Fruit fly (Drosophila melanogaster) whole organism, embryonic: ENCODE data around the gene CaMKI.

ENCODE experiments used
- Ada2b ChIP-seq: fragments of 200-800 bp; sonication (Bioruptor generic); IDR thresholded peaks from 2 replicates; pipeline ENCODE4 v1.3.6; 2022; ENCODE audit warnings: missing biosample characterization, missing genetic modification characterization
- B-H1 ChIP-seq: fragments of 200-800 bp; sonication (Bioruptor generic); IDR thresholded peaks from 3 replicates; pipeline ENCODE4 v1.3.6; 2022; ENCODE audit warnings: missing biosample characterization, missing genetic modification characterization
- CG10462 ChIP-seq: fragments of 200-800 bp; sonication (Bioruptor generic); optimal IDR thresholded peaks from 2 replicates; lab custom pipeline; 2016; ENCODE audit warnings: missing biosample characterization, missing genetic modification characterization
- CG10654 ChIP-seq: fragments of 200-800 bp; sonication (Bioruptor generic); optimal IDR thresholded peaks from 2 replicates; lab custom pipeline; 2016; ENCODE audit warnings: missing biosample characterization, missing genetic modification characterization
- CG12744 ChIP-seq: fragments of 200-800 bp; sonication (Bioruptor generic); optimal IDR thresholded peaks from 2 replicates; lab custom pipeline; 2016; ENCODE audit warnings: missing biosample characterization, missing genetic modification characterization
- CG14710 ChIP-seq: fragments of 200-800 bp; sonication (Bioruptor generic); optimal IDR thresholded peaks from 3 replicates; lab custom pipeline; 2019; ENCODE audit warnings: missing biosample characterization, mild to moderate bottlenecking, missing genetic modification characterization, moderate library complexity
- CG15269 ChIP-seq: fragments of 200-800 bp; sonication (Bioruptor generic); optimal IDR thresholded peaks from 2 replicates; lab custom pipeline; 2018; ENCODE audit warnings: missing biosample characterization, mild to moderate bottlenecking, missing genetic modification characterization, moderate library complexity
- CG2875 ChIP-seq: fragments of 200-800 bp; sonication (Bioruptor generic); optimal IDR thresholded peaks from 2 replicates; lab custom pipeline; 2017; ENCODE audit warnings: missing biosample characterization, mild to moderate bottlenecking, missing genetic modification characterization, missing genetic modification reagents
- CG31441 ChIP-seq: fragments of 200-800 bp; sonication (Bioruptor generic); IDR thresholded peaks from 2 replicates; pipeline ENCODE4 v1.3.6; 2022; ENCODE audit warnings: missing biosample characterization, missing genetic modification characterization
- CG34224 ChIP-seq: fragments of 200-800 bp; sonication (Bioruptor generic); IDR thresholded peaks from 3 replicates; pipeline ENCODE4 v1.3.6; 2022; ENCODE audit warnings: missing biosample characterization, missing genetic modification characterization; ENCODE audit not compliant: partially characterized antibody
- CG34376 ChIP-seq: fragments of 200-800 bp; sonication (Bioruptor generic); optimal IDR thresholded peaks from 2 replicates; lab custom pipeline; 2018; ENCODE audit warnings: missing biosample characterization, mild to moderate bottlenecking, missing genetic modification characterization
- CG4820 ChIP-seq: fragments of 200-800 bp; sonication (Bioruptor generic); optimal IDR thresholded peaks from 3 replicates; lab custom pipeline; 2016; ENCODE audit warnings: missing biosample characterization, missing genetic modification characterization
- CG6813 ChIP-seq: fragments of 200-800 bp; sonication (Bioruptor generic); optimal IDR thresholded peaks from 2 replicates; lab custom pipeline; 2017; ENCODE audit warnings: missing biosample characterization, missing genetic modification characterization, mild to moderate bottlenecking, moderate library complexity, missing genetic modification reagents
- CG7372 ChIP-seq: fragments of 200-800 bp; sonication (Bioruptor generic); IDR thresholded peaks from 2 replicates; pipeline ENCODE4 v1.3.6; 2022; ENCODE audit warnings: missing biosample characterization, missing genetic modification characterization
- CG7839 ChIP-seq: fragments of 200-800 bp; sonication (Bioruptor generic); optimal IDR thresholded peaks from 3 replicates; lab custom pipeline; 2018; ENCODE audit warnings: missing biosample characterization, mild to moderate bottlenecking, missing genetic modification characterization, moderate library complexity
- CG8359 ChIP-seq: fragments of 200-800 bp; sonication (Bioruptor generic); optimal IDR thresholded peaks from 2 replicates; lab custom pipeline; 2017; ENCODE audit warnings: missing biosample characterization, mild to moderate bottlenecking, missing genetic modification characterization, borderline replicate concordance
- CG8388 ChIP-seq: fragments of 200-800 bp; sonication (Bioruptor generic); optimal IDR thresholded peaks from 2 replicates; lab custom pipeline; 2019; ENCODE audit warnings: missing biosample characterization, mild to moderate bottlenecking, missing genetic modification characterization, moderate library complexity
- CG8924 ChIP-seq: fragments of 200-800 bp; optimal IDR thresholded peaks from 3 replicates; lab custom pipeline; 2019; ENCODE audit warnings: missing biosample characterization, mild to moderate bottlenecking, missing genetic modification characterization, moderate library complexity
- CTCF ChIP-seq: fragments of 200-800 bp; sonication (Bioruptor generic); optimal IDR thresholded peaks from 2 replicates; lab custom pipeline; 2017; ENCODE audit warnings: missing biosample characterization, mild to moderate bottlenecking, missing genetic modification characterization, moderate library complexity
- D19B ChIP-seq: fragments of 200-800 bp; sonication (Bioruptor generic); optimal IDR thresholded peaks from 2 replicates; lab custom pipeline; 2017; ENCODE audit warnings: missing biosample characterization, mild to moderate bottlenecking, missing genetic modification characterization
- Fer3 ChIP-seq: fragments of 200-800 bp; sonication (Bioruptor generic); optimal IDR thresholded peaks from 2 replicates; lab custom pipeline; 2018; ENCODE audit warnings: missing biosample characterization, mild to moderate bottlenecking, missing genetic modification characterization, moderate library complexity
- HHEX ChIP-seq: fragments of 200-800 bp; sonication (Bioruptor generic); optimal IDR thresholded peaks from 3 replicates; lab custom pipeline; 2017; ENCODE audit warnings: missing biosample characterization, mild to moderate bottlenecking, missing genetic modification characterization, missing genetic modification reagents
- Hmr ChIP-seq: fragments of 200-800 bp; sonication (Bioruptor generic); optimal IDR thresholded peaks from 3 replicates; lab custom pipeline; 2017; ENCODE audit warnings: mild to moderate bottlenecking, missing biosample characterization, missing genetic modification reagents, missing genetic modification characterization
- Hmx ChIP-seq: fragments of 200-800 bp; sonication (Bioruptor generic); optimal IDR thresholded peaks from 2 replicates; lab custom pipeline; 2016; ENCODE audit warnings: missing biosample characterization, missing genetic modification characterization
- Lpt ChIP-seq: fragments of >200 bp; optimal IDR thresholded peaks from 2 replicates; lab custom pipeline; 2018; ENCODE audit warnings: missing biosample characterization, missing genetic modification characterization
- MTF-1 ChIP-seq: fragments of 200-800 bp; sonication (Bioruptor generic); optimal IDR thresholded peaks from 2 replicates; lab custom pipeline; 2018; ENCODE audit warnings: missing biosample characterization, mild to moderate bottlenecking, missing genetic modification characterization, borderline replicate concordance
- Meics ChIP-seq: fragments of 200-800 bp; sonication (Bioruptor generic); optimal IDR thresholded peaks from 2 replicates; lab custom pipeline; 2017; ENCODE audit warnings: missing biosample characterization, mild to moderate bottlenecking, missing genetic modification characterization
- Mrtf ChIP-seq: fragments of 200-800 bp; sonication (Bioruptor generic); IDR thresholded peaks from 3 replicates; pipeline ENCODE4 v1.3.6; 2022; ENCODE audit warnings: missing biosample characterization, missing genetic modification characterization
- NfI ChIP-seq: fragments of 200-800 bp; sonication (Bioruptor generic); optimal IDR thresholded peaks from 3 replicates; lab custom pipeline; 2018; ENCODE audit warnings: missing biosample characterization, mild to moderate bottlenecking, missing genetic modification characterization, moderate library complexity
- Optix ChIP-seq: fragments of 200-800 bp; sonication (Bioruptor generic); IDR thresholded peaks from 3 replicates; pipeline ENCODE4 v1.3.6; 2022; ENCODE audit warnings: missing biosample characterization, missing genetic modification characterization
- Pdp1 ChIP-seq, 2 experiments: fragments of 200-800 bp; sonication (Bioruptor generic); optimal IDR thresholded peaks; 3 replicates each; lab custom pipeline; 2016; ENCODE audit warnings: missing biosample characterization in 2 of 2, missing genetic modification characterization in 2 of 2, mild to moderate bottlenecking in 1 of 2, moderate library complexity in 1 of 2
- Xbp1 ChIP-seq: fragments of 200-800 bp; sonication (Bioruptor generic); optimal IDR thresholded peaks from 3 replicates; lab custom pipeline; 2016; ENCODE audit warnings: missing biosample characterization, mild to moderate bottlenecking, missing genetic modification characterization
- Xrp1 ChIP-seq: fragments of 200-800 bp; sonication (Bioruptor generic); IDR thresholded peaks from 2 replicates; pipeline ENCODE4 v1.3.6; 2022; ENCODE audit warnings: missing biosample characterization, missing genetic modification characterization
- bsh ChIP-seq, 2 experiments: fragments of 200-800 bp; sonication (Bioruptor generic); optimal IDR thresholded peaks; 2 replicates each; lab custom pipeline; 2017 to 2018; ENCODE audit warnings: mild to moderate bottlenecking in 2 of 2, missing biosample characterization in 2 of 2, missing genetic modification characterization in 2 of 2, moderate library complexity in 1 of 2
- caup ChIP-seq: fragments of 200-800 bp; sonication (Bioruptor generic); optimal IDR thresholded peaks from 3 replicates; lab custom pipeline; 2017; ENCODE audit warnings: missing biosample characterization, mild to moderate bottlenecking, missing genetic modification characterization, moderate library complexity; ENCODE audit not compliant: severe bottlenecking
- ci ChIP-seq: fragments of 200-800 bp; sonication (Bioruptor generic); IDR thresholded peaks from 3 replicates; pipeline ENCODE4 v1.3.6; 2022; ENCODE audit warnings: missing biosample characterization, missing genetic modification characterization
- dpn ChIP-seq, 2 experiments: fragments of 200-800 bp; sonication (Bioruptor generic); optimal IDR thresholded peaks; 3 replicates each; lab custom pipeline; 2016; ENCODE audit warnings: missing biosample characterization in 2 of 2, missing genetic modification characterization in 2 of 2
- eve ChIP-seq, 2 experiments: fragments of >200 bp; optimal IDR thresholded peaks; 2 replicates each; lab custom pipeline; 2017; ENCODE audit warnings: missing biosample characterization in 2 of 2, missing genetic modification characterization in 2 of 2
- gcm2 ChIP-seq: fragments of 200-800 bp; sonication (Bioruptor generic); optimal IDR thresholded peaks from 2 replicates; lab custom pipeline; 2016; ENCODE audit warnings: missing biosample characterization, missing genetic modification characterization
- mld ChIP-seq: fragments of 200-800 bp; sonication (Bioruptor generic); IDR thresholded peaks from 3 replicates; pipeline ENCODE4 v1.3.6; 2022; ENCODE audit warnings: missing biosample characterization, missing genetic modification characterization; ENCODE audit not compliant: partially characterized antibody
- nau ChIP-seq: fragments of 200-800 bp; sonication (Bioruptor generic); optimal IDR thresholded peaks from 3 replicates; lab custom pipeline; 2017; ENCODE audit warnings: missing biosample characterization, mild to moderate bottlenecking, missing genetic modification characterization, missing genetic modification reagents
- odd ChIP-seq: fragments of 200-800 bp; sonication (Bioruptor generic); optimal IDR thresholded peaks from 2 replicates; lab custom pipeline; 2017; ENCODE audit warnings: missing biosample characterization, mild to moderate bottlenecking, missing genetic modification characterization
- onecut ChIP-seq: fragments of 200-800 bp; sonication (Bioruptor generic); IDR thresholded peaks from 2 replicates; pipeline ENCODE4 v1.3.6; 2022; ENCODE audit warnings: missing biosample characterization, missing genetic modification characterization
- pan ChIP-seq, 4 experiments: fragments of >200 bp in 3 of 4; fragments of 200-800 bp in 1 of 4; sonication (Bioruptor generic) in 1 of 4; optimal IDR thresholded peaks in 3 of 4; IDR thresholded peaks in 1 of 4; 2 replicates each; pipeline versions ENCODE4 v1.3.6 to Lab custom; 2017 to 2022; ENCODE audit warnings: missing biosample characterization in 2 of 4, missing genetic modification characterization in 2 of 4, mixed read lengths in 1 of 4
- pum ChIP-seq: fragments of 200-800 bp; sonication (Bioruptor generic); optimal IDR thresholded peaks from 2 replicates; lab custom pipeline; 2016; ENCODE audit warnings: missing biosample characterization, missing genetic modification characterization
- repo ChIP-seq: fragments of 200-800 bp; sonication (Bioruptor generic); optimal IDR thresholded peaks from 2 replicates; lab custom pipeline; 2016; ENCODE audit warnings: missing biosample characterization, missing genetic modification characterization
- scrt ChIP-seq: fragments of 200-800 bp; sonication (Bioruptor generic); optimal IDR thresholded peaks from 2 replicates; lab custom pipeline; 2018; ENCODE audit warnings: missing biosample characterization, mild to moderate bottlenecking, missing genetic modification characterization, moderate library complexity
- trem ChIP-seq: fragments of 200-800 bp; optimal IDR thresholded peaks from 3 replicates; lab custom pipeline; 2019; ENCODE audit warnings: missing biosample characterization, mild to moderate bottlenecking, missing genetic modification characterization, moderate library complexity
- ttk ChIP-seq: fragments of 200-800 bp; sonication (Bioruptor generic); IDR thresholded peaks from 2 replicates; pipeline ENCODE4 v2.1.2; 2022; ENCODE audit warnings: missing biosample characterization, missing genetic modification characterization
- wek ChIP-seq: fragments of 200-800 bp; sonication (Bioruptor generic); optimal IDR thresholded peaks from 3 replicates; lab custom pipeline; 2018; ENCODE audit warnings: missing biosample characterization, mild to moderate bottlenecking, missing genetic modification characterization, moderate library complexity

CaMKI gene

dm6 chr4:404325-404724 is 41.0 kb upstream of the CaMKI start (continued):
- TF ChIP-seq CG14710 (tag; lab: Kevin White, UChicago) (peak; percentile 36), Meics (GFP tag; lab: Kevin White, UChicago) (peak; percentile 78), CG15269 (peak; percentile 70), HHEX (GFP tag; lab: Kevin White, UChicago) (peak; percentile 64), MTF-1 (GFP tag; lab: Kevin White, UChicago) (peak; percentile 82), odd (GFP tag; lab: Kevin White, UChicago) (peak; percentile 74), CG10654 (GFP tag; lab: Kevin White, UChicago) (peak; percentile 14), mld (GFP tag; lab: Robert Waterston, UW) (no peak), ci (peak; percentile 83), pan (optimal IDR thresholded peaks at IDR 0.05; lab: Kevin White, UChicago) (no peak), pan (GFP tag; optimal IDR thresholded peaks at IDR 0.05 in 1 of 2, IDR thresholded peaks at IDR 0.05 in 1 of 2) (peak in 1 of 2 experiments; percentile 30), Xrp1 (GFP tag; lab: Robert Waterston, UW) (peak; percentile 58; the same call in 1 of the 2 replicates), wek (GFP tag; lab: Kevin White, UChicago) (peak; percentile 60), CG8388 (GFP tag; lab: Kevin White, UChicago) (peak; percentile 60), B-H1 (GFP tag; lab: Robert Waterston, UW) (no peak), CTCF (GFP tag; lab: Kevin White, UChicago) (peak; percentile 92), CG7839 (tag; lab: Kevin White, UChicago) (peak; percentile 54), Pdp1 (GFP tag; optimal IDR thresholded peaks at IDR 0.05; lab: Kevin White, UChicago) (peak in 1 of 2 experiments; percentile 16), CG34224 (no peak), caup (GFP tag; lab: Kevin White, UChicago) (peak; percentile 67), CG8359 (GFP tag; lab: Kevin White, UChicago) (peak; percentile 58), eve (GFP tag; optimal IDR thresholded peaks at IDR 0.05; lab: Kevin White, UChicago) (peak in 1 of 2 experiments; percentile 47), Hmr (GFP tag; lab: Kevin White, UChicago) (peak; percentile 48), trem (tag; lab: Kevin White, UChicago) (peak; percentile 45), Optix (GFP tag; lab: Robert Waterston, UW) (no peak), scrt (GFP tag; lab: Kevin White, UChicago) (peak; percentile 11), CG8924 (tag; lab: Kevin White, UChicago) (peak; percentile 29), Mrtf (GFP tag; lab: Robert Waterston, UW) (no peak), D19B (peak; percentile 41), dpn (GFP tag; optimal IDR thresholded peaks at IDR 0.05; lab: Kevin White, UChicago) (peak in 1 of 2 experiments; percentile 29), Ada2b (GFP tag; lab: Robert Waterston, UW) (no peak), CG10462 (GFP tag; lab: Kevin White, UChicago) (no peak), Fer3 (tag; lab: Kevin White, UChicago) (peak; percentile 43), CG7372 (GFP tag; lab: Robert Waterston, UW) (no peak), NfI (GFP tag; lab: Kevin White, UChicago) (peak; percentile 62), CG6813 (GFP tag; lab: Kevin White, UChicago) (peak; percentile 64), CG4820 (peak; percentile 47), onecut (GFP tag; lab: Robert Waterston, UW) (peak; percentile 79), CG31441 (GFP tag; lab: Robert Waterston, UW) (peak; percentile 50), Xbp1 (peak; percentile 43), ttk (GFP tag; lab: Robert Waterston, UW) (no peak), CG34376 (peak; percentile 64), Hmx (GFP tag; lab: Kevin White, UChicago) (no peak), bsh (GFP tag; optimal IDR thresholded peaks at IDR 0.05; lab: Kevin White, UChicago) (peak; percentile 50 to 55), gcm2 (no peak), repo (GFP tag; lab: Kevin White, UChicago) (no peak), CG2875 (GFP tag; lab: Kevin White, UChicago) (peak; percentile 48), pum (no peak), nau (GFP tag; lab: Kevin White, UChicago) (peak; percentile 68), Lpt (GFP tag; lab: Kevin White, UChicago) (peak; percentile 37), CG12744 (GFP tag; lab: Kevin White, UChicago) (no peak)
